Worm (Caenorhabditis elegans) whole organism, L4 larva: ENCODE results near the gene F22F7.4.

Source experiments
- D1046.2 ChIP-seq: fragments of 200-800 bp; sonication (Bioruptor generic); IDR thresholded peaks from 2 replicates; pipeline ENCODE4 v1.3.6; 2022; ENCODE audit warnings: missing genetic modification characterization, missing compliant biosample characterization
- F49E8.2 ChIP-seq: sonication (generic microtip); optimal IDR thresholded peaks from 2 replicates; lab custom pipeline; 2016; ENCODE audit warnings: missing compliant biosample characterization, mild to moderate bottlenecking, missing genetic modification characterization, borderline replicate concordance
- Y5F2A.4 ChIP-seq: fragments of 200-800 bp; sonication (Bioruptor generic); optimal IDR thresholded peaks from 2 replicates; lab custom pipeline; 2018; ENCODE audit warnings: mild to moderate bottlenecking, missing genetic modification characterization, missing compliant biosample characterization
- Y75B8A.6 ChIP-seq: fragments of 200-800 bp; sonication (Bioruptor generic); IDR thresholded peaks from 2 replicates; pipeline ENCODE4 v1.3.6; 2022; ENCODE audit warnings: missing genetic modification reagents, missing genetic modification characterization, missing compliant biosample characterization
- ZK546.5 ChIP-seq, 2 experiments: sonication (generic microtip); optimal IDR thresholded peaks; 2 replicates each; lab custom pipeline; 2017; ENCODE audit warnings: missing biosample characterization in 2 of 2, missing genetic modification characterization in 2 of 2
- aly-2 ChIP-seq: sonication (generic microtip); optimal IDR thresholded peaks from 2 replicates; lab custom pipeline; 2018; ENCODE audit warnings: missing biosample characterization, missing genetic modification characterization
- ama-1 ChIP-seq: fragments of 150-350 bp; optimal IDR thresholded peaks from 2 replicates; lab custom pipeline; 2014; ENCODE audit warnings: inconsistent platforms, mixed read lengths
- arid-1 ChIP-seq: fragments of 200-800 bp; sonication (Bioruptor generic); conservative IDR thresholded peaks from 2 replicates; pipeline ENCODE4 v1.3.6; 2022; ENCODE audit warnings: missing genetic modification reagents, missing genetic modification characterization, missing compliant biosample characterization
- ceh-28 ChIP-seq: fragments of 150-350 bp; optimal IDR thresholded peaks from 2 replicates; lab custom pipeline; 2014; ENCODE audit warnings: missing biosample characterization, missing genetic modification reagents, missing genetic modification characterization
- ceh-32 ChIP-seq: sonication (generic microtip); optimal IDR thresholded peaks from 2 replicates; lab custom pipeline; 2016; ENCODE audit warnings: mild to moderate bottlenecking, missing genetic modification characterization, missing compliant biosample characterization; ENCODE audit not compliant: poor library complexity
- ceh-82 ChIP-seq: sonication (generic microtip); optimal IDR thresholded peaks from 2 replicates; lab custom pipeline; 2017; ENCODE audit warnings: missing biosample characterization, missing genetic modification characterization
- ctbp-1 ChIP-seq: fragments of 200-800 bp; sonication (Bioruptor generic); IDR thresholded peaks from 2 replicates; pipeline ENCODE4 v1.3.6; 2022; ENCODE audit warnings: missing genetic modification reagents, missing genetic modification characterization, missing compliant biosample characterization
- daf-12 ChIP-seq: fragments of 150-350 bp; optimal IDR thresholded peaks from 2 replicates; lab custom pipeline; 2014; ENCODE audit warnings: missing biosample characterization, missing genetic modification reagents, missing genetic modification characterization
- daf-16 ChIP-seq, 3 experiments: sonication (generic microtip); optimal IDR thresholded peaks; 2 replicates each; lab custom pipeline; 2016 to 2017; ENCODE audit warnings: missing genetic modification characterization in 3 of 3, missing genetic modification reagents in 3 of 3, mild to moderate bottlenecking in 2 of 3, missing compliant biosample characterization in 2 of 3, missing biosample characterization in 1 of 3, moderate library complexity in 1 of 3
- dmd-6 ChIP-seq: fragments of 200-800 bp; sonication (Bioruptor generic); IDR thresholded peaks from 2 replicates; pipeline ENCODE4 v1.3.6; 2022; ENCODE audit warnings: missing genetic modification reagents, missing genetic modification characterization, missing compliant biosample characterization
- duxl-1 ChIP-seq: sonication (generic microtip); optimal IDR thresholded peaks from 2 replicates; lab custom pipeline; 2016; ENCODE audit warnings: mild to moderate bottlenecking, missing genetic modification characterization, moderate library complexity, missing compliant biosample characterization; ENCODE audit not compliant: poor library complexity
- dve-1 ChIP-seq: sonication (generic microtip); optimal IDR thresholded peaks from 2 replicates; lab custom pipeline; 2017; ENCODE audit warnings: antibody characterized with exemption, mild to moderate bottlenecking, missing genetic modification characterization, missing compliant biosample characterization; ENCODE audit not compliant: insufficient read depth
- fkh-10 ChIP-seq: fragments of 150-350 bp; optimal IDR thresholded peaks from 2 replicates; lab custom pipeline; 2014; ENCODE audit warnings: missing biosample characterization, missing genetic modification reagents, missing genetic modification characterization
- gei-8 ChIP-seq: fragments of 200-800 bp; sonication (Bioruptor generic); optimal IDR thresholded peaks from 2 replicates; lab custom pipeline; 2018; ENCODE audit warnings: mild to moderate bottlenecking, missing genetic modification characterization, missing compliant biosample characterization
- hlh-11 ChIP-seq: fragments of 200-800 bp; sonication (Bioruptor generic); optimal IDR thresholded peaks from 2 replicates; lab custom pipeline; 2018; ENCODE audit warnings: mild to moderate bottlenecking, missing genetic modification characterization, missing compliant biosample characterization
- hlh-30 ChIP-seq: sonication (generic microtip); optimal IDR thresholded peaks from 2 replicates; lab custom pipeline; 2017; ENCODE audit warnings: antibody characterized with exemption, mild to moderate bottlenecking, missing genetic modification characterization, missing compliant biosample characterization; ENCODE audit not compliant: insufficient read depth
- hmg-1.1 ChIP-seq: fragments of 200-800 bp; sonication (Bioruptor generic); IDR thresholded peaks from 2 replicates; pipeline ENCODE4 v1.3.6; 2022; ENCODE audit warnings: missing genetic modification reagents, missing genetic modification characterization, missing compliant biosample characterization
- jun-1 ChIP-seq: fragments of 150-350 bp; optimal IDR thresholded peaks from 2 replicates; lab custom pipeline; 2014; ENCODE audit warnings: missing biosample characterization, missing genetic modification reagents, missing genetic modification characterization
- lin-13 ChIP-seq: fragments of 150-350 bp; optimal IDR thresholded peaks from 2 replicates; lab custom pipeline; 2014; ENCODE audit warnings: missing biosample characterization, missing genetic modification reagents, missing genetic modification characterization
- lsy-2 ChIP-seq, 2 experiments: fragments of 150-350 bp in 1 of 2; sonication (generic microtip) in 1 of 2; optimal IDR thresholded peaks; 2 replicates each; lab custom pipeline; 2014 to 2017; ENCODE audit warnings: missing biosample characterization in 2 of 2, missing genetic modification characterization in 2 of 2
- madf-5 ChIP-seq, 2 experiments: fragments of 200-800 bp; sonication (Bioruptor generic); IDR thresholded peaks; 2 replicates each; pipeline ENCODE4 v1.3.6; 2022; ENCODE audit warnings: missing compliant biosample characterization in 2 of 2, missing genetic modification characterization in 2 of 2
- mdt-29 ChIP-seq: fragments of 200-800 bp; sonication (Bioruptor generic); IDR thresholded peaks from 2 replicates; pipeline ENCODE4 v1.3.6; 2022; ENCODE audit warnings: missing genetic modification reagents, missing genetic modification characterization, missing compliant biosample characterization
- mxl-2 ChIP-seq: fragments of 200-800 bp; sonication (Bioruptor generic); conservative IDR thresholded peaks from 2 replicates; pipeline ENCODE4 v1.3.6; 2022; ENCODE audit warnings: missing genetic modification reagents, missing genetic modification characterization, missing compliant biosample characterization
- nhr-111 ChIP-seq: fragments of 200-800 bp; sonication (Bioruptor generic); optimal IDR thresholded peaks from 2 replicates; lab custom pipeline; 2018; ENCODE audit warnings: mild to moderate bottlenecking, missing genetic modification characterization, missing compliant biosample characterization
- nhr-237 ChIP-seq: sonication (generic microtip); optimal IDR thresholded peaks from 2 replicates; lab custom pipeline; 2017; ENCODE audit warnings: missing biosample characterization, missing genetic modification characterization
- nhr-41 ChIP-seq: fragments of 200-800 bp; sonication (Bioruptor generic); IDR thresholded peaks from 2 replicates; pipeline ENCODE4 v1.3.6; 2022; ENCODE audit warnings: missing genetic modification reagents, missing genetic modification characterization, missing compliant biosample characterization
- nhr-42 ChIP-seq: fragments of 200-800 bp; sonication (Bioruptor generic); IDR thresholded peaks from 2 replicates; pipeline ENCODE4 v1.3.6; 2022; ENCODE audit warnings: missing genetic modification characterization, missing compliant biosample characterization
- nhr-48 ChIP-seq: sonication (generic microtip); optimal IDR thresholded peaks from 2 replicates; lab custom pipeline; 2016; ENCODE audit warnings: mild to moderate bottlenecking, missing genetic modification characterization, missing compliant biosample characterization
- nhr-6 ChIP-seq: fragments of 150-350 bp; optimal IDR thresholded peaks from 2 replicates; lab custom pipeline; 2014; ENCODE audit warnings: missing biosample characterization, missing genetic modification characterization
- nhr-76 ChIP-seq: fragments of 150-350 bp; optimal IDR thresholded peaks from 2 replicates; lab custom pipeline; 2014; ENCODE audit warnings: missing biosample characterization, missing genetic modification characterization
- php-3 ChIP-seq: fragments of 200-800 bp; sonication (Bioruptor generic); IDR thresholded peaks from 2 replicates; pipeline ENCODE4 v1.3.6; 2022; ENCODE audit warnings: missing genetic modification reagents, missing genetic modification characterization, missing compliant biosample characterization
- saeg-2 ChIP-seq: fragments of 200-800 bp; sonication (Bioruptor generic); IDR thresholded peaks from 2 replicates; pipeline ENCODE4 v1.3.6; 2022; ENCODE audit warnings: missing genetic modification reagents, missing genetic modification characterization, missing compliant biosample characterization
- sdz-12 ChIP-seq: fragments of 200-800 bp; sonication (Bioruptor generic); optimal IDR thresholded peaks from 2 replicates; lab custom pipeline; 2018; ENCODE audit warnings: mild to moderate bottlenecking, missing genetic modification characterization, missing compliant biosample characterization
- set-16 ChIP-seq: fragments of 200-800 bp; sonication (Bioruptor generic); IDR thresholded peaks from 2 replicates; pipeline ENCODE4 v1.3.6; 2022; ENCODE audit warnings: missing genetic modification reagents, missing genetic modification characterization, missing compliant biosample characterization
- snpc-1.2 ChIP-seq: fragments of 200-800 bp; sonication (Bioruptor generic); IDR thresholded peaks from 2 replicates; pipeline ENCODE4 v1.3.6; 2022; ENCODE audit warnings: missing genetic modification reagents, missing genetic modification characterization, missing compliant biosample characterization
- spr-1 ChIP-seq: sonication (generic microtip); optimal IDR thresholded peaks from 2 replicates; lab custom pipeline; 2016; ENCODE audit warnings: mild to moderate bottlenecking, missing genetic modification characterization, missing compliant biosample characterization
- spr-3 ChIP-seq: fragments of 200-800 bp; sonication (Bioruptor generic); optimal IDR thresholded peaks from 2 replicates; lab custom pipeline; 2018; ENCODE audit warnings: mild to moderate bottlenecking, missing genetic modification characterization, missing compliant biosample characterization
- tag-97 ChIP-seq: fragments of 200-800 bp; sonication (Bioruptor generic); IDR thresholded peaks from 2 replicates; pipeline ENCODE4 v1.3.6; 2022; ENCODE audit warnings: missing genetic modification characterization, missing compliant biosample characterization
- tra-1 ChIP-seq: fragments of 200-800 bp; sonication (Bioruptor generic); IDR thresholded peaks from 2 replicates; pipeline ENCODE4 v1.3.6; 2022; ENCODE audit warnings: missing genetic modification reagents, missing genetic modification characterization, missing compliant biosample characterization
- unc-62 ChIP-seq, 3 experiments: fragments of 150-350 bp in 1 of 3; sonication (generic microtip); optimal IDR thresholded peaks in 2 of 3; peaks in 1 of 3; 1 replicate in 1 of 3; 2 replicates in 2 of 3; lab custom pipeline; 2014 to 2017; ENCODE audit warnings: missing biosample characterization in 3 of 3, missing genetic modification characterization in 3 of 3, missing genetic modification reagents in 3 of 3, missing genotype in 1 of 3
- vab-7 ChIP-seq: fragments of 200-800 bp; sonication (Bioruptor generic); IDR thresholded peaks from 2 replicates; pipeline ENCODE4 v1.3.6; 2022; ENCODE audit warnings: missing genetic modification reagents, missing genetic modification characterization, missing compliant biosample characterization
- zip-2 ChIP-seq: fragments of 150-350 bp; optimal IDR thresholded peaks from 2 replicates; lab custom pipeline; 2014; ENCODE audit warnings: missing biosample characterization, missing genetic modification characterization
- ztf-11 ChIP-seq: fragments of 150-350 bp; optimal IDR thresholded peaks from 2 replicates; lab custom pipeline; 2014; ENCODE audit warnings: missing biosample characterization, missing genetic modification characterization

The F22F7.4 gene

ce11 chrV:2123164-2123563 is 17.3 kb upstream of the F22F7.4 start (continued):
- TF ChIP-seq tra-1 (GFP tag; lab: Robert Waterston, UW) (peak; percentile 78), set-16 (no peak), ama-1 (lab: Kevin White, UChicago) (no peak), aly-2 (tag; lab: Kevin White, UChicago) (no peak)
- TF ChIP-seq, all 104 proteins: peak for 9

ce11 chrV:2122517-2122916 is 16.6 kb upstream of the F22F7.4 start, which contains the start of gene F22F7.2:
F22F7.2 (plus strand) TSS chrV:2122782.
- TF ChIP-seq ztf-11 (tag; lab: Kevin White, UChicago) (no peak), ceh-32 (tag; lab: Kevin White, UChicago) (no peak), nhr-6 (no peak), madf-5 (GFP tag; IDR thresholded peaks at IDR 0.05; lab: Robert Waterston, UW) (no peak), aly-2 (tag; lab: Kevin White, UChicago) (no peak), saeg-2 (no peak), nhr-237 (no peak), sdz-12 (GFP tag; lab: Kevin White, UChicago) (no peak), jun-1 (no peak), Y5F2A.4 (GFP tag; lab: Kevin White, UChicago) (no peak), daf-16 (GFP tag; optimal IDR thresholded peaks at IDR 0.05; lab: Kevin White, UChicago) (no peak), daf-16 (tag; optimal IDR thresholded peaks at IDR 0.05; lab: Kevin White, UChicago) (no peak), hlh-30 (tag; lab: Kevin White, UChicago) (no peak), vab-7 (GFP tag; lab: Robert Waterston, UW) (no peak), Y75B8A.6 (GFP tag; lab: Robert Waterston, UW) (no peak), fkh-10 (GFP tag; lab: Kevin White, UChicago) (no peak), hmg-1.1 (GFP tag; lab: Robert Waterston, UW) (no peak), ctbp-1 (GFP tag; lab: Robert Waterston, UW) (no peak), nhr-76 (tag; lab: Kevin White, UChicago) (no peak), lsy-2 (tag; optimal IDR thresholded peaks at IDR 0.05; lab: Kevin White, UChicago) (no peak), mdt-29 (GFP tag; lab: Robert Waterston, UW) (no peak), dve-1 (tag; lab: Kevin White, UChicago) (peak; percentile 43), duxl-1 (tag; lab: Kevin White, UChicago) (no peak), arid-1 (GFP tag; lab: Robert Waterston, UW) (no peak), nhr-42 (GFP tag; lab: Robert Waterston, UW) (no peak), ama-1 (lab: Kevin White, UChicago) (no peak), ceh-82 (no peak), nhr-41 (0 out of 2 replicates have a peak, but pooled peaks have one; percentile 17), ceh-28 (tag; lab: Kevin White, UChicago) (no peak), mxl-2 (GFP tag; lab: Robert Waterston, UW) (no peak), dmd-6 (GFP tag; lab: Robert Waterston, UW) (peak; percentile 32), snpc-1.2 (GFP tag; lab: Robert Waterston, UW) (no peak), nhr-111 (GFP tag; lab: Kevin White, UChicago) (no peak), spr-1 (no peak), lin-13 (GFP tag; lab: Kevin White, UChicago) (no peak), F49E8.2 (tag; lab: Kevin White, UChicago) (no peak), daf-12 (tag; lab: Kevin White, UChicago) (no peak), php-3 (GFP tag; lab: Robert Waterston, UW) (peak; percentile 27; the same call in 1 of the 2 replicates), hlh-11 (peak; percentile 26), nhr-48 (tag; lab: Kevin White, UChicago) (no peak), gei-8 (GFP tag; lab: Kevin White, UChicago) (no peak), tag-97 (GFP tag; lab: Robert Waterston, UW) (no peak), ZK546.5 (tag; optimal IDR thresholded peaks at IDR 0.05; lab: Kevin White, UChicago) (no peak), spr-3 (GFP tag; lab: Kevin White, UChicago) (no peak), zip-2 (tag; lab: Kevin White, UChicago) (no peak), D1046.2 (no peak), unc-62 (GFP tag; optimal IDR thresholded peaks at IDR 0.05 in 1 of 2; lab: Kevin White, UChicago) (no peak), unc-62 (tag; optimal IDR thresholded peaks at IDR 0.05; lab: Kevin White, UChicago) (no peak)
